Fruit fly (Drosophila melanogaster) whole organism, embryonic: ENCODE results near the gene Srr.

Experiments
- Asciz ChIP-seq: fragments of 200-800 bp; sonication (Bioruptor generic); optimal IDR thresholded peaks from 2 replicates; lab custom pipeline; 2017; ENCODE audit warnings: missing biosample characterization, mild to moderate bottlenecking, missing genetic modification characterization, missing genetic modification reagents
- Atf6 ChIP-seq: fragments of 200-800 bp; sonication (Bioruptor generic); IDR thresholded peaks from 2 replicates; pipeline ENCODE4 v1.3.6; 2022; ENCODE audit warnings: missing biosample characterization, missing genetic modification characterization
- Blimp-1 ChIP-seq: fragments of 200-800 bp; sonication (Bioruptor generic); optimal IDR thresholded peaks from 3 replicates; lab custom pipeline; 2018; ENCODE audit warnings: missing biosample characterization, missing genetic modification characterization, mild to moderate bottlenecking, moderate library complexity, missing genetic modification reagents
- CG10543 ChIP-seq: fragments of 200-800 bp; sonication (Bioruptor generic); optimal IDR thresholded peaks from 3 replicates; lab custom pipeline; 2017; ENCODE audit warnings: missing biosample characterization, mild to moderate bottlenecking, missing genetic modification characterization, moderate library complexity
- CG10565 ChIP-seq: fragments of 200-800 bp; sonication (Bioruptor generic); optimal IDR thresholded peaks from 3 replicates; lab custom pipeline; 2016; ENCODE audit warnings: missing biosample characterization, mild to moderate bottlenecking, missing genetic modification characterization
- CG11504 ChIP-seq: fragments of 200-800 bp; sonication (Bioruptor generic); optimal IDR thresholded peaks from 3 replicates; lab custom pipeline; 2019; ENCODE audit warnings: missing biosample characterization, mild to moderate bottlenecking, missing genetic modification characterization, moderate library complexity
- CG1233 ChIP-seq: fragments of 200-800 bp; sonication (Bioruptor generic); optimal IDR thresholded peaks from 4 replicates; lab custom pipeline; 2018; ENCODE audit warnings: missing biosample characterization, mild to moderate bottlenecking, missing genetic modification characterization
- CG15011 ChIP-seq: fragments of 200-800 bp; sonication (Bioruptor generic); optimal IDR thresholded peaks from 3 replicates; lab custom pipeline; 2018; ENCODE audit warnings: missing biosample characterization, mild to moderate bottlenecking, missing genetic modification characterization
- CG15514 ChIP-seq: fragments of 200-800 bp; sonication (Bioruptor generic); optimal IDR thresholded peaks from 3 replicates; lab custom pipeline; 2017; ENCODE audit warnings: missing biosample characterization, missing genetic modification characterization, mild to moderate bottlenecking, moderate library complexity, missing genetic modification reagents
- CG15601 ChIP-seq: fragments of 200-800 bp; sonication (Bioruptor generic); optimal IDR thresholded peaks from 3 replicates; lab custom pipeline; 2019; ENCODE audit warnings: missing biosample characterization, mild to moderate bottlenecking, missing genetic modification characterization, moderate library complexity
- CG15696 ChIP-seq: fragments of 200-800 bp; sonication (Bioruptor generic); optimal IDR thresholded peaks from 2 replicates; lab custom pipeline; 2019; ENCODE audit warnings: missing biosample characterization, mild to moderate bottlenecking, missing genetic modification characterization, moderate library complexity
- CG18619 ChIP-seq: fragments of 200-800 bp; sonication (Bioruptor generic); optimal IDR thresholded peaks from 3 replicates; lab custom pipeline; 2017; ENCODE audit warnings: missing biosample characterization, mild to moderate bottlenecking, missing genetic modification characterization
- CG2712 ChIP-seq: fragments of 200-800 bp; optimal IDR thresholded peaks from 3 replicates; lab custom pipeline; 2019; ENCODE audit warnings: missing biosample characterization, mild to moderate bottlenecking, missing genetic modification characterization, moderate library complexity
- CG3281 ChIP-seq: fragments of 200-800 bp; sonication (Bioruptor generic); optimal IDR thresholded peaks from 3 replicates; lab custom pipeline; 2017; ENCODE audit warnings: missing biosample characterization, mild to moderate bottlenecking, missing genetic modification characterization
- CG3407 ChIP-seq: fragments of 200-800 bp; sonication (Bioruptor generic); optimal IDR thresholded peaks from 2 replicates; lab custom pipeline; 2018; ENCODE audit warnings: missing biosample characterization, mild to moderate bottlenecking, missing genetic modification characterization
- CG4854 ChIP-seq: fragments of 200-800 bp; sonication (Bioruptor generic); optimal IDR thresholded peaks from 2 replicates; lab custom pipeline; 2016; ENCODE audit warnings: missing biosample characterization, missing genetic modification characterization, inconsistent platforms
- CG5180 ChIP-seq: fragments of 200-800 bp; sonication (Bioruptor generic); optimal IDR thresholded peaks from 3 replicates; lab custom pipeline; 2017; ENCODE audit warnings: missing biosample characterization, missing genetic modification characterization, mild to moderate bottlenecking, moderate library complexity, missing genetic modification reagents
- CG6813 ChIP-seq: fragments of 200-800 bp; sonication (Bioruptor generic); optimal IDR thresholded peaks from 2 replicates; lab custom pipeline; 2017; ENCODE audit warnings: missing biosample characterization, missing genetic modification characterization, mild to moderate bottlenecking, moderate library complexity, missing genetic modification reagents
- CG7987 ChIP-seq: fragments of 200-800 bp; sonication (Bioruptor generic); optimal IDR thresholded peaks from 2 replicates; lab custom pipeline; 2018; ENCODE audit warnings: missing biosample characterization, mild to moderate bottlenecking, missing genetic modification characterization, moderate library complexity
- CG8290 ChIP-seq, 3 experiments: fragments of 200-800 bp; sonication (Bioruptor generic); optimal IDR thresholded peaks; 2 replicates each; lab custom pipeline; 2016 to 2019; ENCODE audit warnings: missing biosample characterization in 3 of 3, missing genetic modification characterization in 3 of 3, mild to moderate bottlenecking in 2 of 3, moderate library complexity in 1 of 3
- CG8478 ChIP-seq: fragments of >200 bp; optimal IDR thresholded peaks from 2 replicates; lab custom pipeline; 2018
- Drgx ChIP-seq: fragments of 200-800 bp; sonication (Bioruptor generic); IDR thresholded peaks from 2 replicates; pipeline ENCODE4 v1.3.6; 2022; ENCODE audit warnings: missing biosample characterization, missing genetic modification characterization
- Hey ChIP-seq: fragments of 200-800 bp; sonication (Bioruptor generic); optimal IDR thresholded peaks from 3 replicates; lab custom pipeline; 2018; ENCODE audit warnings: missing biosample characterization, mild to moderate bottlenecking, missing genetic modification characterization
- Hr51 ChIP-seq, 2 experiments: fragments of 200-800 bp; sonication (Bioruptor generic); optimal IDR thresholded peaks; 2 replicates in 1 of 2; 3 replicates in 1 of 2; lab custom pipeline; 2016 to 2018; ENCODE audit warnings: missing biosample characterization in 2 of 2, missing genetic modification characterization in 2 of 2, mild to moderate bottlenecking in 1 of 2, moderate library complexity in 1 of 2
- MTF-1 ChIP-seq: fragments of 200-800 bp; sonication (Bioruptor generic); optimal IDR thresholded peaks from 2 replicates; lab custom pipeline; 2018; ENCODE audit warnings: missing biosample characterization, mild to moderate bottlenecking, missing genetic modification characterization, borderline replicate concordance
- Poxn ChIP-seq: fragments of 200-800 bp; sonication (Bioruptor generic); IDR thresholded peaks from 2 replicates; pipeline ENCODE4 v1.3.6; 2022; ENCODE audit warnings: missing biosample characterization, missing genetic modification characterization
- Sry-δ ChIP-seq: fragments of 200-800 bp; sonication (Bioruptor generic); optimal IDR thresholded peaks from 2 replicates; lab custom pipeline; 2016; ENCODE audit warnings: missing biosample characterization, missing genetic modification characterization
- Vsx1 ChIP-seq: fragments of 200-800 bp; sonication (Bioruptor generic); optimal IDR thresholded peaks from 2 replicates; lab custom pipeline; 2017; ENCODE audit warnings: missing biosample characterization, mild to moderate bottlenecking, missing genetic modification characterization, missing genetic modification reagents
- bcd ChIP-seq: fragments of 200-800 bp; sonication (Bioruptor generic); optimal IDR thresholded peaks from 2 replicates; lab custom pipeline; 2017; ENCODE audit warnings: missing biosample characterization, mild to moderate bottlenecking, missing genetic modification characterization
- bsh ChIP-seq, 2 experiments: fragments of 200-800 bp; sonication (Bioruptor generic); optimal IDR thresholded peaks; 2 replicates each; lab custom pipeline; 2017 to 2018; ENCODE audit warnings: mild to moderate bottlenecking in 2 of 2, missing biosample characterization in 2 of 2, missing genetic modification characterization in 2 of 2, moderate library complexity in 1 of 2
- dmrt11E ChIP-seq: fragments of 200-800 bp; sonication (Bioruptor generic); optimal IDR thresholded peaks from 3 replicates; lab custom pipeline; 2018; ENCODE audit warnings: missing biosample characterization, mild to moderate bottlenecking, missing genetic modification characterization, moderate library complexity
- exex ChIP-seq: fragments of 200-800 bp; sonication (Bioruptor generic); optimal IDR thresholded peaks from 4 replicates; lab custom pipeline; 2018; ENCODE audit warnings: missing biosample characterization, mild to moderate bottlenecking, missing genetic modification characterization, moderate library complexity
- fd96Cb ChIP-seq: fragments of 200-800 bp; sonication (Bioruptor generic); optimal IDR thresholded peaks from 2 replicates; lab custom pipeline; 2018; ENCODE audit warnings: missing biosample characterization, mild to moderate bottlenecking, missing genetic modification characterization, moderate library complexity
- gem ChIP-seq: fragments of 200-800 bp; sonication (Bioruptor generic); optimal IDR thresholded peaks from 2 replicates; lab custom pipeline; 2019; ENCODE audit warnings: missing biosample characterization, mild to moderate bottlenecking, missing genetic modification characterization, moderate library complexity
- gsb-n ChIP-seq: fragments of 200-800 bp; sonication (Bioruptor generic); optimal IDR thresholded peaks from 3 replicates; lab custom pipeline; 2018; ENCODE audit warnings: missing biosample characterization, mild to moderate bottlenecking, missing genetic modification characterization
- ken ChIP-seq: fragments of 200-800 bp; sonication (Bioruptor generic); IDR thresholded peaks from 3 replicates; pipeline ENCODE4 v1.3.6; 2022; ENCODE audit warnings: missing biosample characterization, missing genetic modification characterization
- luna ChIP-seq: fragments of 200-800 bp; sonication (Bioruptor generic); optimal IDR thresholded peaks from 2 replicates; lab custom pipeline; 2016; ENCODE audit warnings: missing biosample characterization, missing genetic modification characterization
- nom ChIP-seq: fragments of 200-800 bp; sonication (Bioruptor generic); optimal IDR thresholded peaks from 2 replicates; lab custom pipeline; 2017; ENCODE audit warnings: missing biosample characterization, missing genetic modification characterization, mild to moderate bottlenecking, moderate library complexity, missing genetic modification reagents
- oc ChIP-seq: fragments of 200-800 bp; sonication (Bioruptor generic); optimal IDR thresholded peaks from 2 replicates; lab custom pipeline; 2018; ENCODE audit warnings: missing biosample characterization, mild to moderate bottlenecking, missing genetic modification characterization, moderate library complexity
- odd ChIP-seq: fragments of 200-800 bp; sonication (Bioruptor generic); optimal IDR thresholded peaks from 2 replicates; lab custom pipeline; 2017; ENCODE audit warnings: missing biosample characterization, mild to moderate bottlenecking, missing genetic modification characterization
- sd ChIP-seq: fragments of 200-800 bp; sonication (Bioruptor generic); optimal IDR thresholded peaks from 3 replicates; lab custom pipeline; 2018; ENCODE audit warnings: missing biosample characterization, mild to moderate bottlenecking, missing genetic modification characterization, moderate library complexity
- wek ChIP-seq: fragments of 200-800 bp; sonication (Bioruptor generic); optimal IDR thresholded peaks from 3 replicates; lab custom pipeline; 2018; ENCODE audit warnings: missing biosample characterization, mild to moderate bottlenecking, missing genetic modification characterization, moderate library complexity

Gene Srr

dm6 chr3R:9387634-9388033, 22.4 kb downstream of the Srr start (continued):
- TF ChIP-seq CG15601 (tag; lab: Kevin White, UChicago): peak; percentile 16
- TF ChIP-seq sd: peak; percentile 91

dm6 chr3R:9388321-9388720, 23.1 kb downstream of the Srr start:
- TF ChIP-seq CG5180 (GFP tag; lab: Kevin White, UChicago) (no peak), Hr51 (GFP tag; optimal IDR thresholded peaks at IDR 0.05; lab: Kevin White, UChicago) (no peak), exex (tag; lab: Kevin White, UChicago) (peak; percentile 52), Blimp-1 (GFP tag; lab: Kevin White, UChicago) (no peak), sd (peak; percentile 59)

- TF ChIP-seq Drgx (peak; percentile 50; the same call in 1 of the 2 replicates), CG8478 (lab: Kevin White, UChicago) (no peak), nom (peak; percentile 96), CG10565 (GFP tag; lab: Kevin White, UChicago) (no peak), bsh (GFP tag; optimal IDR thresholded peaks at IDR 0.05; lab: Kevin White, UChicago) (peak in 1 of 2 experiments; percentile 72), ken (GFP tag; lab: Robert Waterston, UW) (no peak), CG4854 (GFP tag; lab: Kevin White, UChicago) (no peak), Atf6 (GFP tag; lab: Robert Waterston, UW) (0 out of 2 replicates have a peak, but pooled peaks have one; percentile 20)
Measured at dm6 chr3R:9388972-9389371, 23.8 kb downstream of the Srr start.

dm6 chr3R:9390201-9390600, 25.0 kb downstream of the Srr start:
- TF ChIP-seq MTF-1 (GFP tag; lab: Kevin White, UChicago): peak; percentile 57
- no peak for TF ChIP-seq luna (GFP tag; lab: Kevin White, UChicago)
- peak; percentile 64 for TF ChIP-seq oc
- TF ChIP-seq odd (GFP tag; lab: Kevin White, UChicago): peak; percentile 6
- peak; percentile 24 for TF ChIP-seq exex (tag; lab: Kevin White, UChicago)
- no peak for TF ChIP-seq Poxn (GFP tag; lab: Robert Waterston, UW)
- TF ChIP-seq Asciz: peak; percentile 4
- TF ChIP-seq CG15696: peak; percentile 41
- peak; percentile 40 for TF ChIP-seq CG3281 (GFP tag; lab: Kevin White, UChicago)
- TF ChIP-seq CG2712: peak; percentile 2
- peak; percentile 30 for TF ChIP-seq CG3407 (GFP tag; lab: Kevin White, UChicago)
- TF ChIP-seq dmrt11E (tag; lab: Kevin White, UChicago): peak; percentile 39
- peak; percentile 6 for TF ChIP-seq CG11504
- TF ChIP-seq CG7987: peak; percentile 37
- TF ChIP-seq Blimp-1 (GFP tag; lab: Kevin White, UChicago): peak; percentile 18
- peak; percentile 32 for TF ChIP-seq CG1233
- no peak for TF ChIP-seq bcd (GFP tag; lab: Kevin White, UChicago)
- TF ChIP-seq fd96Cb (tag; lab: Kevin White, UChicago): no peak
- peak; percentile 51 for TF ChIP-seq CG6813 (GFP tag; lab: Kevin White, UChicago)
- TF ChIP-seq CG15514 (GFP tag; lab: Kevin White, UChicago): peak; percentile 51
- no peak for TF ChIP-seq Sry-δ (GFP tag; lab: Kevin White, UChicago)
- no peak for TF ChIP-seq Hey
- no peak for TF ChIP-seq wek (GFP tag; lab: Kevin White, UChicago)
- no peak for TF ChIP-seq CG8290 (GFP tag; optimal IDR thresholded peaks at IDR 0.05; lab: Kevin White, UChicago)
- peak in 1 of 2 experiments; percentile 14 for TF ChIP-seq CG8290 (tag; optimal IDR thresholded peaks at IDR 0.05; lab: Kevin White, UChicago)
- TF ChIP-seq CG18619 (GFP tag; lab: Kevin White, UChicago): no peak
- TF ChIP-seq CG10543 (GFP tag; lab: Kevin White, UChicago): peak; percentile 34
- TF ChIP-seq gem (tag; lab: Kevin White, UChicago): peak; percentile 9
- TF ChIP-seq CG15011 (GFP tag; lab: Kevin White, UChicago): peak; percentile 33
- TF ChIP-seq gsb-n (tag; lab: Kevin White, UChicago): peak; percentile 34
- TF ChIP-seq Vsx1 (GFP tag; lab: Kevin White, UChicago): peak; percentile 63
